Fruit fly (Drosophila melanogaster) whole organism, wandering third instar larva: ENCODE measurements around the gene CG14556.

Experiments
- Vsx2 ChIP-seq: fragments of 200-300, 225-300 bp; sonication (Bioruptor generic); optimal IDR thresholded peaks from 2 replicates; lab custom pipeline; 2018; ENCODE audit warnings: missing biosample characterization, missing genetic modification characterization; ENCODE audit not compliant: partially characterized antibody
- dmrt93B ChIP-seq: fragments of 200-800 bp; sonication (Bioruptor generic); optimal IDR thresholded peaks from 2 replicates; lab custom pipeline; 2018; ENCODE audit warnings: missing biosample characterization, mild to moderate bottlenecking, missing genetic modification characterization
- ey ChIP-seq: fragments of 200-800 bp; sonication (Bioruptor generic); optimal IDR thresholded peaks from 2 replicates; lab custom pipeline; 2016; ENCODE audit warnings: missing biosample characterization, missing genetic modification characterization
- h ChIP-seq: fragments of 200-800 bp; sonication (Bioruptor generic); optimal IDR thresholded peaks from 3 replicates; lab custom pipeline; 2016; ENCODE audit warnings: missing biosample characterization, mild to moderate bottlenecking, missing genetic modification characterization
- pan ChIP-seq: fragments of >200 bp; optimal IDR thresholded peaks from 2 replicates; lab custom pipeline; 2017
- psq ChIP-seq: fragments of 200-800 bp; sonication (Bioruptor generic); optimal IDR thresholded peaks from 3 replicates; lab custom pipeline; 2017; ENCODE audit warnings: missing biosample characterization, mild to moderate bottlenecking, missing genetic modification characterization, moderate library complexity

DNA sequence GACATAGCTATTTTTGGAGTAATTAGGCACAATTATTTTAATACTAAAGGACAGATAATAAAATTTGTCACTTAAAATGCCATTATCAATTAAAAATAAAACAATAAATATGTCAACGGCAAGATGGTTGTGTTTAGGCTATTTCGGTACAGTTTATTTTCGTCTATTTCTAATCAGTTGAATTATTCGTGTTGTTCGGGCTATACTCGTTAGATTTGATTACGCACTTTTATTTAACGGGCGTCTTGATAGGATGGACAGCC, 21.4 kb upstream of the CG14556 start:
- TF ChIP-seq dmrt93B (no peak), h (GFP tag; lab: Kevin White, UChicago) (no peak), pan (lab: Kevin White, UChicago) (no peak), Vsx2 (GFP tag; lab: Kevin White, UChicago) (no peak), ey (no peak), psq (GFP tag; lab: Kevin White, UChicago) (no peak)
